Worm (Caenorhabditis elegans) whole organism, early embryonic: ENCODE measurements around the gene ugt-21.

Experiments
- B0310.2 ChIP-seq: sonication (generic microtip); optimal IDR thresholded peaks from 2 replicates; lab custom pipeline; 2016; ENCODE audit warnings: mild to moderate bottlenecking, missing genetic modification characterization, missing compliant biosample characterization
- F13C5.2 ChIP-seq: sonication (generic microtip); optimal IDR thresholded peaks from 2 replicates; lab custom pipeline; 2017; ENCODE audit warnings: mild to moderate bottlenecking, missing genetic modification characterization, inconsistent platforms, missing compliant biosample characterization
- aly-1 ChIP-seq: sonication (generic microtip); optimal IDR thresholded peaks from 2 replicates; lab custom pipeline; 2016; ENCODE audit warnings: missing genetic modification characterization, missing compliant biosample characterization
- ama-1 ChIP-seq: fragments of 150-350 bp; optimal IDR thresholded peaks from 2 replicates; lab custom pipeline; 2014
- ceh-13 ChIP-seq: fragments of 200-800 bp; sonication (Bioruptor generic); optimal IDR thresholded peaks from 2 replicates; lab custom pipeline; 2018; ENCODE audit warnings: mild to moderate bottlenecking, missing genetic modification characterization, missing compliant biosample characterization
- ceh-36 ChIP-seq: sonication (generic microtip); optimal IDR thresholded peaks from 2 replicates; lab custom pipeline; 2016; ENCODE audit warnings: missing genetic modification characterization, inconsistent platforms, missing compliant biosample characterization
- ets-7 ChIP-seq: sonication (generic microtip); optimal IDR thresholded peaks from 2 replicates; lab custom pipeline; 2016; ENCODE audit warnings: missing genotype, missing genetic modification characterization, missing compliant biosample characterization
- flt-1 ChIP-seq: fragments of 200-800 bp; sonication (Bioruptor generic); IDR thresholded peaks from 2 replicates; pipeline ENCODE4 v1.3.6; 2022; ENCODE audit warnings: missing genetic modification characterization, missing compliant biosample characterization
- hmbx-1 ChIP-seq: sonication (generic microtip); optimal IDR thresholded peaks from 2 replicates; lab custom pipeline; 2016; ENCODE audit warnings: mild to moderate bottlenecking, missing genetic modification characterization, missing compliant biosample characterization
- hmg-4 ChIP-seq: fragments of 200-800 bp; sonication (Bioruptor generic); optimal IDR thresholded peaks from 2 replicates; lab custom pipeline; 2018; ENCODE audit warnings: mild to moderate bottlenecking, missing genetic modification characterization, missing compliant biosample characterization
- hnd-1 ChIP-seq: sonication (generic microtip); optimal IDR thresholded peaks from 2 replicates; lab custom pipeline; 2016; ENCODE audit warnings: missing genetic modification characterization, missing compliant biosample characterization
- pes-1 ChIP-seq: fragments of 200-800 bp; sonication (Bioruptor generic); IDR thresholded peaks from 2 replicates; pipeline ENCODE4 v1.3.6; 2022; ENCODE audit warnings: missing genetic modification reagents, missing genetic modification characterization, missing compliant biosample characterization
- scrt-1 ChIP-seq: fragments of 200-800 bp; sonication (Bioruptor generic); IDR thresholded peaks from 2 replicates; pipeline ENCODE4 v1.3.6; 2022; ENCODE audit warnings: missing genetic modification characterization, missing compliant biosample characterization
- sea-1 ChIP-seq: fragments of 200-800 bp; sonication (Bioruptor generic); conservative IDR thresholded peaks from 2 replicates; pipeline ENCODE4 v1.3.6; 2022; ENCODE audit warnings: missing genetic modification characterization, missing compliant biosample characterization
- tbx-11 ChIP-seq: fragments of 200-800 bp; sonication (Bioruptor generic); IDR thresholded peaks from 2 replicates; pipeline ENCODE4 v1.3.6; 2022; ENCODE audit warnings: missing genetic modification characterization, missing compliant biosample characterization
- tbx-37 ChIP-seq: fragments of 200-800 bp; sonication (Bioruptor generic); conservative IDR thresholded peaks from 2 replicates; pipeline ENCODE4 v1.3.6; 2022; ENCODE audit warnings: missing genetic modification reagents, missing genetic modification characterization, missing compliant biosample characterization
- tra-4 ChIP-seq: sonication (generic microtip); optimal IDR thresholded peaks from 2 replicates; lab custom pipeline; 2017; ENCODE audit warnings: missing genetic modification characterization, missing compliant biosample characterization

The ugt-21 gene

ce11 chrIV:9469293-9469692, 30.8 kb upstream of the ugt-21 start:
- TF ChIP-seq tbx-11 (no peak), sea-1 (GFP tag; lab: Robert Waterston, UW) (no peak), aly-1 (tag; lab: Kevin White, UChicago) (no peak), hmg-4 (GFP tag; lab: Kevin White, UChicago) (no peak), hnd-1 (tag; lab: Kevin White, UChicago) (no peak), F13C5.2 (tag; lab: Kevin White, UChicago) (no peak), scrt-1 (no peak), flt-1 (no peak), hmbx-1 (tag; lab: Kevin White, UChicago) (no peak), B0310.2 (tag; lab: Kevin White, UChicago) (no peak), ama-1 (lab: Kevin White, UChicago) (no peak)

ce11 chrIV:9477135-9477928, 22.8 kb upstream of the ugt-21 start, which contains the start of gene wrt-3:
TSS of gene wrt-3 (minus strand) at chrIV:9477456.
- TF ChIP-seq hmbx-1 (tag; lab: Kevin White, UChicago), result peak; percentile 81
- peak; percentile 91 for TF ChIP-seq F13C5.2 (tag; lab: Kevin White, UChicago)
- TF ChIP-seq aly-1 (tag; lab: Kevin White, UChicago), result peak; percentile 95
- peak; percentile 92 for TF ChIP-seq B0310.2 (tag; lab: Kevin White, UChicago)
- TF ChIP-seq tbx-37 (GFP tag; lab: Robert Waterston, UW), result peak; percentile 94
- TF ChIP-seq ceh-13 (GFP tag; lab: Kevin White, UChicago), result peak; percentile 93
- peak; percentile 99 for TF ChIP-seq scrt-1
- peak; percentile 95 for TF ChIP-seq ceh-36 (tag; lab: Kevin White, UChicago)
- peak; percentile 86 for TF ChIP-seq ets-7 (tag; lab: Kevin White, UChicago)
- peak; percentile 87 for TF ChIP-seq hnd-1 (tag; lab: Kevin White, UChicago)
- peak; percentile 87 for TF ChIP-seq tra-4 (tag; lab: Kevin White, UChicago)
- no peak for TF ChIP-seq hmg-4 (GFP tag; lab: Kevin White, UChicago)
- no peak for TF ChIP-seq ama-1 (lab: Kevin White, UChicago)
- peak; percentile 98 for TF ChIP-seq tbx-11
- no peak; the same call in 1 of the 2 replicates for TF ChIP-seq sea-1 (GFP tag; lab: Robert Waterston, UW)
- peak; percentile 98 for TF ChIP-seq pes-1
- TF ChIP-seq flt-1, result peak; percentile 95

ce11 chrIV:9480936-9481335, 19.2 kb upstream of the ugt-21 start, which contains the start of gene cng-3:
TSS of gene cng-3 (minus strand) at chrIV:9481037.
- TF ChIP-seq scrt-1, result no peak
- no peak for TF ChIP-seq pes-1
- TF ChIP-seq F13C5.2 (tag; lab: Kevin White, UChicago), result no peak
- no peak for TF ChIP-seq tra-4 (tag; lab: Kevin White, UChicago)
- no peak for TF ChIP-seq sea-1 (GFP tag; lab: Robert Waterston, UW)
- TF ChIP-seq hmbx-1 (tag; lab: Kevin White, UChicago), result no peak

ce11 chrIV:9485040-9485439, 15.1 kb upstream of the ugt-21 start, which contains the start of gene gadr-2:
TSS of gene gadr-2 (minus strand) at chrIV:9485140.
- TF ChIP-seq ceh-13 (GFP tag; lab: Kevin White, UChicago) (no peak), sea-1 (GFP tag; lab: Robert Waterston, UW) (no peak), tbx-37 (GFP tag; lab: Robert Waterston, UW) (no peak), flt-1 (no peak), pes-1 (no peak)

- TF ChIP-seq hnd-1 (tag; lab: Kevin White, UChicago) (no peak), scrt-1 (no peak), ceh-13 (GFP tag; lab: Kevin White, UChicago) (no peak), hmbx-1 (tag; lab: Kevin White, UChicago) (no peak)
Observed at ce11 chrIV:9485972-9486371, 14.1 kb upstream of the ugt-21 start, which contains the start of gene sru-2. TSS of gene sru-2 (plus strand) at chrIV:9486272.

ce11 chrIV:9486779-9487178, 13.3 kb upstream of the ugt-21 start:
- TF ChIP-seq tbx-11 (no peak), tbx-37 (GFP tag; lab: Robert Waterston, UW) (no peak), B0310.2 (tag; lab: Kevin White, UChicago) (no peak), hmbx-1 (tag; lab: Kevin White, UChicago) (no peak), F13C5.2 (tag; lab: Kevin White, UChicago) (no peak), ceh-13 (GFP tag; lab: Kevin White, UChicago) (no peak), hnd-1 (tag; lab: Kevin White, UChicago) (no peak), ama-1 (lab: Kevin White, UChicago) (no peak), hmg-4 (GFP tag; lab: Kevin White, UChicago) (no peak), tra-4 (tag; lab: Kevin White, UChicago) (no peak), ceh-36 (tag; lab: Kevin White, UChicago) (no peak), flt-1 (no peak)

ce11 chrIV:9488315-9488714, 11.8 kb upstream of the ugt-21 start, which contains the start of gene sru-1:
TSS of gene sru-1 (plus strand) at chrIV:9488615.
- no peak for TF ChIP-seq pes-1
- no peak for TF ChIP-seq B0310.2 (tag; lab: Kevin White, UChicago)
- TF ChIP-seq F13C5.2 (tag; lab: Kevin White, UChicago), result no peak
- no peak for TF ChIP-seq hmbx-1 (tag; lab: Kevin White, UChicago)
- no peak for TF ChIP-seq ets-7 (tag; lab: Kevin White, UChicago)
- TF ChIP-seq scrt-1, result no peak
- TF ChIP-seq tbx-11, result no peak
- TF ChIP-seq sea-1 (GFP tag; lab: Robert Waterston, UW), result no peak
- TF ChIP-seq hmg-4 (GFP tag; lab: Kevin White, UChicago), result no peak
- TF ChIP-seq aly-1 (tag; lab: Kevin White, UChicago), result no peak
- no peak for TF ChIP-seq ceh-36 (tag; lab: Kevin White, UChicago)
- no peak for TF ChIP-seq flt-1
- TF ChIP-seq hnd-1 (tag; lab: Kevin White, UChicago), result no peak
- TF ChIP-seq tbx-37 (GFP tag; lab: Robert Waterston, UW), result no peak
- TF ChIP-seq ama-1 (lab: Kevin White, UChicago), result no peak
- no peak for TF ChIP-seq tra-4 (tag; lab: Kevin White, UChicago)
- no peak for TF ChIP-seq ceh-13 (GFP tag; lab: Kevin White, UChicago)
